Fruit fly (Drosophila melanogaster): Measurements from ENCODE around the gene CG5421.

CG5421 gene

DNA sequence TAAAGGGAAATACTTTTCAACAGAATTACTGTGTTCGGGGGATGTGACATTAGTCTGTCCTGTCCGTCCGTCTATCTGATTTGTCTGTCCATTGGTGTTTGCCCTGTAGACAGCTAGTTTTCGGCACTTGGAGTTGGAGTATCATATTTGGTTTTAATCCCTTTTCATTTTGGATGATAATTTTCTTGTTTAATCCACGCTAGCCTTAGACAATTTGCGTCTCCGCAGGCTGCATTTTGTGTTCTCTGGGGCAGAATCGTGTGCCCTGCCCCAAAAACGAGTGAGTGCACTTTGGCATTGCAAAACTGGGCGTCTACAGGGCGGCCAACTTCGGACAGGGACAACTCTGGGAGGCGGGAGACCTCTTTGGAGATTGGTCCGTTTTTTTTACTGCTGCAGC, 7.8 kb upstream of the CG5421 start:
- TF ChIP-seq CG34367 (tag; optimal IDR thresholded peaks at IDR 0.05) (no peak), Pif1A (GFP tag; optimal IDR thresholded peaks at IDR 0.05) (no peak), Ets98B (GFP tag; IDR thresholded peaks at IDR 0.05) (no peak), CG17806 (tag; optimal IDR thresholded peaks at IDR 0.05) (no peak), fd96Ca (GFP tag; IDR thresholded peaks at IDR 0.05) (no peak; the same call in 2 of the 3 replicates), D1 (tag; optimal IDR thresholded peaks at IDR 0.05) (no peak), CG32121 (GFP tag; IDR thresholded peaks at IDR 0.05) (no peak), CG13204 (GFP tag; optimal IDR thresholded peaks at IDR 0.05) (no peak), Pif1B (GFP tag; optimal IDR thresholded peaks at IDR 0.05) (no peak), EcR (GFP tag; optimal IDR thresholded peaks at IDR 0.05) (no peak)

DNA sequence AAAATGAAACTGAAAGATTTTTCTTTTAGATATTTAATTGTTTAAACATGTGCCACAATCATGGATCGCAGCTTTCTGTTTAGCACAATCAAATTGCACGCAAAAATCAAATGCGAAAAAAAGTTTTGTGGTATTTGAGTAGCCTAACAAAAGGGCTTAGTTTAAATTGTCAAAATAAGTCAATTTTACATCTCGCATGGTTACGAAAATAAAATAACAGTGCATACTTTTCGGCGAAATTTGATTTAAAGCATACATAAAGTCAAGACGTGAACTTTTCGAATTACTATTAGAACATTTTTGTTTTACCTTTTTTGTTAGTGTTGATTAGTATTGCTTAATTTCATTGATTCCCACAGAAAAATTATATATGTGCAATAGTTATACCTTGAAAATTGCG, 7.1 kb upstream of the CG5421 start:
- TF ChIP-seq CG32121 (GFP tag; IDR thresholded peaks at IDR 0.05) (0 out of 2 replicates have a peak, but pooled peaks have one; percentile 15), CG17806 (tag; optimal IDR thresholded peaks at IDR 0.05) (no peak), CG10348 (GFP tag; IDR thresholded peaks at IDR 0.05) (no peak), D1 (tag; optimal IDR thresholded peaks at IDR 0.05) (peak; percentile 61), Pif1B (GFP tag; optimal IDR thresholded peaks at IDR 0.05) (no peak), CG14655 (GFP tag; optimal IDR thresholded peaks at IDR 0.05) (no peak)

DNA sequence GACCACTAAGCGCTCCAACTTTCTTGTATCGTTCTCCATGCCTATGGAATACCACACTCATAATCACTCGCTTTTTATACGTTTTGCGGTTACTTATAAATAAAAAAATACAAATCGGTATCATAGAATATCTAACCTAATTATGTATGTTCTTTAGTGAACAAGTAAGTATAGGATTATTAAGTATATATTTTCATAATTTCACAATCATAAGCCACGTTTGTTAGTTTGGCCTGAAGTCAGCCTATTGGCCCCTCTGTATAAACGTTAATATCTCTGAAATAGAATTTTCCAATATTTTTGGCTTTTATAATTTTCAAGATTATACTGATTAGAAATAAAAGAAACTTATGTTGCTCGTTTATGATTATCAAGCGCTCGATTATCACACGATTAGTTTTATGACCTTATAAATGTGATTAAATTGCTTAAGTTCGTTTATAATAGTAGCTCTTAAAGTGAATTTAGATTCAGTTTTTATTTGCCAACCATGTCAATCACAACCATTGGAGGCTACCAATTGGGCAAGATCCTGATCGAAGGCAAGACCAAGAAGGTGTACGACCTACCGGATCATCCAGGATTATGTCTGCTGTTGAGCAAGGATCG, 5.4 kb upstream of the CG5421 start, which contains the start of gene CG5418:
Gene CG5418, minus strand, starts transcription at position 51 of the 609 bp plus-strand sequence.
- no peak for TF ChIP-seq CG14655 (GFP tag; optimal IDR thresholded peaks at IDR 0.05)
- TF ChIP-seq CG9948 (tag; optimal IDR thresholded peaks at IDR 0.05), result no peak
- no peak for TF ChIP-seq CG8301 (tag; optimal IDR thresholded peaks at IDR 0.05)
- no peak for TF ChIP-seq EcR (GFP tag; optimal IDR thresholded peaks at IDR 0.05)
- TF ChIP-seq CG15710 (tag; optimal IDR thresholded peaks at IDR 0.05), result no peak
- no peak for TF ChIP-seq D1 (tag; optimal IDR thresholded peaks at IDR 0.05)
- no peak for TF ChIP-seq Pif1A (GFP tag; optimal IDR thresholded peaks at IDR 0.05)
- no peak for TF ChIP-seq CG12605 (GFP tag; IDR thresholded peaks at IDR 0.05)
- TF ChIP-seq Snoo (tag; optimal IDR thresholded peaks at IDR 0.05), result no peak
- TF ChIP-seq rn (GFP tag; IDR thresholded peaks at IDR 0.05), result no peak
- no peak for TF ChIP-seq Ets98B (GFP tag; IDR thresholded peaks at IDR 0.05)
- TF ChIP-seq CG8159 (tag; optimal IDR thresholded peaks at IDR 0.05), result no peak
- no peak for TF ChIP-seq CG10348 (GFP tag; IDR thresholded peaks at IDR 0.05)
- no peak for TF ChIP-seq CG32121 (GFP tag; IDR thresholded peaks at IDR 0.05)
- TF ChIP-seq CG13204 (GFP tag; optimal IDR thresholded peaks at IDR 0.05), result no peak
- no peak for TF ChIP-seq CG34367 (tag; optimal IDR thresholded peaks at IDR 0.05)
- TF ChIP-seq gl (tag; optimal IDR thresholded peaks at IDR 0.05), result no peak
- TF ChIP-seq Pif1B (GFP tag; optimal IDR thresholded peaks at IDR 0.05), result no peak
- TF ChIP-seq CG4496 (GFP tag; IDR thresholded peaks at IDR 0.05), result no peak

DNA sequence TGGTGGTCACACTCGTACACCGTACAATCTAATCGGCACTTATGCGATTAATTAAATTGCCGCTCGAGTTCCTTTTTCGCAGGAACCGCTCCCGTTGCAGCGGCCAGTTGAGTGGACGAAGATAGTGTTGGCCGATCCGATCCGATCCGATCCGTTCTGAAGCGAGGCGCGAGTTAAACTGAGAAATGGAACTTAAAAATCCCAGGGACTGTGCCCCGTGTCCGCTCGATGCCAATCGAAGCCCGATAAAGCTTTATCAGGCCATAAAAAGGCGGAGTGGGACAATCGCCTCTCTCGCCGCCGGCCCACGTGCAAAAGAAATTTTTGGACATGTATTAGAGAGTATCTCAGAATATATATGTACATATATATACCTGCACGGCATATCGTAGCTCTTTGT, 2.2 kb downstream of the CG5421 start, which contains the start of gene Oatp33Ea:
Gene Oatp33Ea, minus strand, starts transcription at position 182 of the 400 bp plus-strand sequence.
- no peak for TF ChIP-seq CG4496 (GFP tag; IDR thresholded peaks at IDR 0.05)
- TF ChIP-seq EcR (GFP tag; optimal IDR thresholded peaks at IDR 0.05), result no peak
- no peak for TF ChIP-seq CG12605 (GFP tag; IDR thresholded peaks at IDR 0.05)
- no peak for TF ChIP-seq CG15710 (tag; optimal IDR thresholded peaks at IDR 0.05)
- no peak for TF ChIP-seq CG13204 (GFP tag; optimal IDR thresholded peaks at IDR 0.05)
- TF ChIP-seq gl (tag; optimal IDR thresholded peaks at IDR 0.05), result no peak
- TF ChIP-seq CG17806 (tag; optimal IDR thresholded peaks at IDR 0.05), result no peak
- no peak for TF ChIP-seq CG8301 (tag; optimal IDR thresholded peaks at IDR 0.05)
- TF ChIP-seq rn (GFP tag; IDR thresholded peaks at IDR 0.05), result no peak
- no peak for TF ChIP-seq CG9948 (tag; optimal IDR thresholded peaks at IDR 0.05)
- no peak for TF ChIP-seq fd96Ca (GFP tag; IDR thresholded peaks at IDR 0.05)
- TF ChIP-seq CG32121 (GFP tag; IDR thresholded peaks at IDR 0.05), result no peak
- no peak for TF ChIP-seq Ets98B (GFP tag; IDR thresholded peaks at IDR 0.05)
- TF ChIP-seq Snoo (tag; optimal IDR thresholded peaks at IDR 0.05), result no peak

DNA sequence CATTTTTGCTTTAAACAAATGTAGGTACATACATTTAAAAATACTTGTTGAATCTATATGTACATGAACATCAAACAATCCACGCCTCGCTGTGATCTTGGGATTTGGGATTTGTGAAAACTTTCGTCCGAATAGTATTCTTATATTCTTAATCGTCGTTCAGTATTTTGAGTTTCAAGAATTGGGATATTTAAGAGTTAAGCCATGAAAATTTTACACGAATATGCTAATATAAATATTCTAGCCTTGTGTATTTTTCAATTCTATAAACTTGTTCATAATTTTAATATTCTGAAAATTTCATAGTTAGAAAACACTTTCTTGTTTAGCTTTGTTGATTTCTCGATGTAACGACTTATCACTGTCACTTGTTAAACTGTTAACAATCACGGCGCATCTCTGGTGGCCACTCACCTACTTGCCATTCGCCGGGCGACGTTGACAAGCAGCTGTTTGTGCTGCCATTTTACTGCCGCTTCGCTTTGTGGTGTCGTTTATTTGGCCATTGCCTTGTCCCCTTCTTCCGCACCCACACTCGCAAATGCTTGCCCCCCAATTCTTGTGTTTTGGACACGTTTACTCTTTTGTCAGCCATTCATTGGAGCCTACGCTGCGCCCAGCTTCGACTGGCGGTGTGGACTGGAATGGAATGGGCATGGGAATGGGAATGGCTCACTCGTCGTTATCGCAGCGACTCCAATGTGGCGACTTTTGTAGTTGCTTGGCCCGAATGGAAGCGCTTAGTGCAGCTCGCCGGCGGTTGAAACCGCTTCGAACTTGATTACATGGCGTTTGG, 11.8 kb downstream of the CG5421 start:
- no peak for TF ChIP-seq CG9948 (tag; optimal IDR thresholded peaks at IDR 0.05)
- TF ChIP-seq CG13204 (GFP tag; optimal IDR thresholded peaks at IDR 0.05), result no peak
- TF ChIP-seq CG10348 (GFP tag; IDR thresholded peaks at IDR 0.05), result no peak
- 0 out of 3 replicates have a peak, but pooled peaks have one; percentile 41 for TF ChIP-seq fd96Ca (GFP tag; IDR thresholded peaks at IDR 0.05)
- TF ChIP-seq EcR (GFP tag; optimal IDR thresholded peaks at IDR 0.05), result peak; percentile 92

DNA sequence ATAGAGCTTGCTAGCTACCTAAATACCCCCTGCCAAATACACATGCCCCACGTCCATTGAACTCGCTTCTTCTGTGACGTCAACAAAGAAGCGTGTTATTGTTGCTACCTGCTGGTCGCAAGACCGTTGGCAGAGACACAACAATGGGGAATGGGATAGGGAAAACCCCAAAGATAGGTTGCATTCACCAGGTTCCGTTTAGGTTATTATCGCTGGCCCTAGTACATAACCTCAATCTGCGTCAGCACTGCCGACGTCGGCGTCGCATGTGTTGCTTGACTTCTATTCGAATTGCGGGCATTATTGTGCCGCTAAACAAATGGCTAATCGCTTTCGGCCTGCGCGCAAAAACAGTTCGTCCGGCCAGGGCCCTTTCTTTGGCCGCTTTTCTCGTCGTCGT, 12.5 kb downstream of the CG5421 start:
- TF ChIP-seq EcR (GFP tag; optimal IDR thresholded peaks at IDR 0.05) (peak; percentile 76), rn (GFP tag; IDR thresholded peaks at IDR 0.05) (no peak)

Data from whole organism, pupa.